Worm (Caenorhabditis elegans) whole organism, L1 larva: ENCODE measurements around the gene W04E12.3.

Source experiments
- C04F5.9 ChIP-seq: sonication (generic microtip); optimal IDR thresholded peaks from 2 replicates; lab custom pipeline; 2016; ENCODE audit warnings: missing genetic modification characterization, missing compliant biosample characterization
- C34B4.2 ChIP-seq: sonication (generic microtip); optimal IDR thresholded peaks from 2 replicates; lab custom pipeline; 2017; ENCODE audit warnings: mild to moderate bottlenecking, missing genetic modification characterization, missing compliant biosample characterization
- aly-2 ChIP-seq: fragments of 150-350 bp; optimal IDR thresholded peaks from 2 replicates; lab custom pipeline; 2014; ENCODE audit warnings: missing biosample characterization, missing genetic modification characterization
- ama-1 ChIP-seq: fragments of 150-350 bp; optimal IDR thresholded peaks from 2 replicates; lab custom pipeline; 2014
- ceh-82 ChIP-seq, 3 experiments: fragments of 150-350 bp in 1 of 3; sonication (generic microtip) in 2 of 3; optimal IDR thresholded peaks; 2 replicates each; lab custom pipeline; 2014 to 2017; ENCODE audit warnings: missing biosample characterization in 3 of 3, missing genetic modification characterization in 3 of 3
- ceh-90 ChIP-seq: sonication (generic microtip); optimal IDR thresholded peaks from 2 replicates; lab custom pipeline; 2016; ENCODE audit warnings: missing genetic modification characterization, missing compliant biosample characterization
- efl-1 ChIP-seq, 4 experiments: fragments of 150-350 bp; optimal IDR thresholded peaks in 3 of 4; peaks in 1 of 4; 1 replicate in 1 of 4; 2 replicates in 3 of 4; lab custom pipeline; 2014; ENCODE audit warnings: missing biosample characterization in 2 of 4, missing genetic modification characterization in 2 of 4, missing genetic modification reagents in 2 of 4
- efl-3 ChIP-seq: fragments of 200-800 bp; sonication (Bioruptor generic); optimal IDR thresholded peaks from 2 replicates; lab custom pipeline; 2018; ENCODE audit warnings: mild to moderate bottlenecking, missing genetic modification characterization, missing compliant biosample characterization
- fkh-4 ChIP-seq: sonication (generic microtip); optimal IDR thresholded peaks from 2 replicates; lab custom pipeline; 2016; ENCODE audit warnings: missing compliant biosample characterization, missing genetic modification characterization, borderline replicate concordance
- fkh-8 ChIP-seq: sonication (generic microtip); optimal IDR thresholded peaks from 2 replicates; lab custom pipeline; 2016; ENCODE audit warnings: mild to moderate bottlenecking, missing genetic modification characterization, missing compliant biosample characterization
- fos-1 ChIP-seq: fragments of 150-350 bp; optimal IDR thresholded peaks from 2 replicates; lab custom pipeline; 2014; ENCODE audit warnings: missing biosample characterization, missing genetic modification characterization
- grh-1 ChIP-seq: fragments of 200-800 bp; sonication (Bioruptor generic); IDR thresholded peaks from 2 replicates; pipeline ENCODE4 v1.3.6; 2022; ENCODE audit warnings: missing genetic modification reagents, missing genetic modification characterization, missing compliant biosample characterization
- hpl-2 ChIP-seq: fragments of 150-350 bp; optimal IDR thresholded peaks from 2 replicates; lab custom pipeline; 2014; ENCODE audit warnings: missing biosample characterization, missing genetic modification reagents, missing genetic modification characterization
- isw-1 ChIP-seq: fragments of 200-800 bp; sonication (Bioruptor generic); IDR thresholded peaks from 2 replicates; pipeline ENCODE4 v1.3.6; 2022; ENCODE audit warnings: missing genetic modification characterization, missing compliant biosample characterization
- lin-15B ChIP-seq: fragments of 150-350 bp; sonication (generic microtip); optimal IDR thresholded peaks from 3 replicates; lab custom pipeline; 2014; ENCODE audit warnings: missing biosample characterization, missing genetic modification characterization
- mef-2 ChIP-seq: fragments of 150-350 bp; optimal IDR thresholded peaks from 2 replicates; lab custom pipeline; 2014; ENCODE audit warnings: missing biosample characterization, missing genetic modification characterization
- nhr-11 ChIP-seq: fragments of 150-350 bp; optimal IDR thresholded peaks from 2 replicates; lab custom pipeline; 2014; ENCODE audit warnings: missing biosample characterization, missing genetic modification characterization
- nhr-20 ChIP-seq: sonication (generic microtip); optimal IDR thresholded peaks from 2 replicates; lab custom pipeline; 2016; ENCODE audit warnings: mild to moderate bottlenecking, missing genetic modification characterization, missing compliant biosample characterization
- nhr-237 ChIP-seq: fragments of 150-350 bp; optimal IDR thresholded peaks from 2 replicates; lab custom pipeline; 2014; ENCODE audit warnings: missing biosample characterization, missing genetic modification characterization
- nhr-71 ChIP-seq: sonication (generic microtip); optimal IDR thresholded peaks from 2 replicates; lab custom pipeline; 2016; ENCODE audit warnings: mild to moderate bottlenecking, missing genetic modification characterization, moderate library complexity, missing compliant biosample characterization
- nhr-84 ChIP-seq: sonication (generic microtip); optimal IDR thresholded peaks from 2 replicates; lab custom pipeline; 2017; ENCODE audit warnings: missing biosample characterization, missing genetic modification characterization
- nhr-85 ChIP-seq: sonication (generic microtip); peaks from one replicate; lab custom pipeline; 2016; ENCODE audit warnings: missing genetic modification characterization, inconsistent platforms, missing compliant biosample characterization
- nhr-90 ChIP-seq: sonication (generic microtip); optimal IDR thresholded peaks from 2 replicates; lab custom pipeline; 2016; ENCODE audit warnings: mild to moderate bottlenecking, missing genetic modification characterization, missing compliant biosample characterization; ENCODE audit not compliant: poor library complexity
- pag-3 ChIP-seq: sonication (generic microtip); optimal IDR thresholded peaks from 2 replicates; lab custom pipeline; 2017; ENCODE audit warnings: missing genetic modification characterization, mild to moderate bottlenecking, missing compliant biosample characterization, antibody characterized with exemption, borderline replicate concordance; ENCODE audit not compliant: insufficient read depth
- rnt-1 ChIP-seq: sonication (generic microtip); optimal IDR thresholded peaks from 2 replicates; lab custom pipeline; 2016; ENCODE audit warnings: mild to moderate bottlenecking, missing genetic modification characterization, moderate library complexity, missing compliant biosample characterization
- snpc-4 ChIP-seq: fragments of 150-350 bp; optimal IDR thresholded peaks from 2 replicates; lab custom pipeline; 2014; ENCODE audit warnings: missing biosample characterization, missing genetic modification characterization
- sptf-1 ChIP-seq: fragments of 150-350 bp; optimal IDR thresholded peaks from 2 replicates; lab custom pipeline; 2014; ENCODE audit warnings: missing biosample characterization, missing genetic modification characterization
- sup-37 ChIP-seq: fragments of 200-800 bp; sonication (Bioruptor generic); optimal IDR thresholded peaks from 2 replicates; lab custom pipeline; 2018; ENCODE audit warnings: mild to moderate bottlenecking, missing genetic modification characterization, missing compliant biosample characterization
- swsn-7 ChIP-seq: sonication (generic microtip); optimal IDR thresholded peaks from 2 replicates; lab custom pipeline; 2016; ENCODE audit warnings: missing genetic modification characterization, missing compliant biosample characterization
- tbx-2 ChIP-seq: sonication (generic microtip); optimal IDR thresholded peaks from 2 replicates; lab custom pipeline; 2016; ENCODE audit warnings: missing genetic modification characterization, missing compliant biosample characterization
- unc-130 ChIP-seq: fragments of 150-350 bp; optimal IDR thresholded peaks from 2 replicates; lab custom pipeline; 2017; ENCODE audit warnings: missing biosample characterization, missing genetic modification characterization, inconsistent platforms
- unc-30 ChIP-seq: sonication (generic microtip); optimal IDR thresholded peaks from 2 replicates; lab custom pipeline; 2017; ENCODE audit warnings: missing biosample characterization, missing genetic modification characterization
- unc-62 ChIP-seq: fragments of 150-350 bp; optimal IDR thresholded peaks from 2 replicates; lab custom pipeline; 2014; ENCODE audit warnings: missing biosample characterization, missing genetic modification reagents, missing genetic modification characterization
- unc-86 ChIP-seq: sonication (generic microtip); optimal IDR thresholded peaks from 2 replicates; lab custom pipeline; 2016; ENCODE audit warnings: missing genetic modification characterization, missing compliant biosample characterization
- vab-15 ChIP-seq: sonication (generic microtip); optimal IDR thresholded peaks from 2 replicates; lab custom pipeline; 2017; ENCODE audit warnings: missing genotype, mild to moderate bottlenecking, missing genetic modification characterization, missing compliant biosample characterization
- xbp-1 ChIP-seq: sonication (generic microtip); optimal IDR thresholded peaks from 2 replicates; lab custom pipeline; 2016; ENCODE audit warnings: missing genetic modification characterization, missing compliant biosample characterization

The W04E12.3 gene

ce11 chrV:19730280-19730679 lies 11.5 kb upstream of the W04E12.3 start, which contains the start of gene Y116F11A.1:
Y116F11A.1 (plus strand) TSS chrV:19730580.
- TF ChIP-seq pag-3 (tag; lab: Kevin White, UChicago), result no peak
- TF ChIP-seq vab-15, result no peak
- TF ChIP-seq nhr-90, result no peak
- no peak for TF ChIP-seq tbx-2 (tag; lab: Kevin White, UChicago)
- no peak for TF ChIP-seq isw-1 (GFP tag; lab: Robert Waterston, UW)
- no peak for TF ChIP-seq efl-3 (GFP tag; lab: Kevin White, UChicago)
- TF ChIP-seq fos-1 (tag; lab: Kevin White, UChicago), result no peak
- TF ChIP-seq snpc-4 (tag; lab: Kevin White, UChicago), result no peak
- no peak for TF ChIP-seq C04F5.9 (tag; lab: Kevin White, UChicago)

DNA sequence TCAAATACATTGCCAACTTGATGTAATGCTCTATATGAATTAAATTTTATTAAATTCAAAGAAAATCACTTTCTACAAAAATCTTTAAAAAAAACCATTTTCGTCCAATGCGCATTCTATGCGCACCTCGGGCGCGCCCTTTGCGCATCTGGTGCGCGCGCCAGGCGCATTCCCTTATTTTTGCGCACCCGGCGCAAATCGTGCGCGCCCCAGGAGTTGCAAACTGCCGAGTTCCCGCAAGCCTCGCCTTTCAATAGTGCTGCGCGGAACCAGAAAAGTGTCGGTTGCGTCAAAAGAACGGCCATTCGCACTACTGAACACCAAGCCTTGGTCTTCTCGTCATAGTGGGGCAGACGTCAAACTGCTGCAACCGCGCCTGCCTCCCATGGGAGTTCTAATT lies 8.0 kb upstream of the W04E12.3 start:
- TF ChIP-seq nhr-71 (tag; lab: Kevin White, UChicago) (no peak), efl-1 (optimal IDR thresholded peaks at IDR 0.05; lab: Kevin White, UChicago) (no peak), efl-1 (GFP tag; optimal IDR thresholded peaks at IDR 0.05 in 1 of 2; lab: Kevin White, UChicago) (peak in 1 of 2 experiments; percentile 6)

ce11 chrV:19737458-19737857 lies 4.3 kb upstream of the W04E12.3 start, which contains the start of gene W04E12.7:
W04E12.7 (minus strand) TSS chrV:19737558.
- TF ChIP-seq nhr-11 (tag; lab: Kevin White, UChicago) (no peak), hpl-2 (GFP tag; lab: Kevin White, UChicago) (no peak), unc-62 (GFP tag; lab: Kevin White, UChicago) (no peak), vab-15 (no peak), mef-2 (tag; lab: Kevin White, UChicago) (no peak), sup-37 (GFP tag; lab: Kevin White, UChicago) (no peak), xbp-1 (tag; lab: Kevin White, UChicago) (no peak), grh-1 (GFP tag; lab: Robert Waterston, UW) (no peak), aly-2 (tag; lab: Kevin White, UChicago) (no peak), C04F5.9 (tag; lab: Kevin White, UChicago) (no peak), isw-1 (GFP tag; lab: Robert Waterston, UW) (no peak), unc-30 (no peak), swsn-7 (no peak), tbx-2 (tag; lab: Kevin White, UChicago) (no peak), nhr-84 (tag; lab: Kevin White, UChicago) (no peak), unc-130 (tag; lab: Kevin White, UChicago) (no peak), nhr-237 (tag; lab: Kevin White, UChicago) (no peak), ama-1 (no peak), fkh-8 (tag; lab: Kevin White, UChicago) (no peak)

DNA sequence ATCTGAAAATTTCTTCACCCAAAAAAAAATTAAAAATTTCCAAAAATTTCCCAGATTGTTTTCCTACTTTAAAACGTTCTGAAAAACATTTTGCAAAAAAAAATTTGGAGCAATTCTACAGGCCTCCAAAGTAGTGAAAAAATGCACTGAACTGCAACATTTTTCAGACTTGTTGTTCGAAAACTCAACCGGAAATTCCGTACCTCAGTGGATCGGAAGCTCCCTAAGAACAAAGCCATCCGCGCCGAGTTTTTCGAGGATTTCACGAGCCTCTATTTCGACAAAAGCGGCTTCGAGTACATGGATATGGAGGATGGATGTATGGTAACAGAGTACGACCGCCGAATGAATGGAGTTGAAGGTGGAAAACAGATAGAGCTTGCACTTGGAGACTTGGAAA lies 3.6 kb upstream of the W04E12.3 start, which contains the start of gene fbxa-131:
TSS of gene fbxa-131 (plus strand) at position 301 of the 400 bp plus-strand sequence.
- TF ChIP-seq nhr-237 (tag; lab: Kevin White, UChicago) (no peak), grh-1 (GFP tag; lab: Robert Waterston, UW) (no peak), swsn-7 (no peak), unc-86 (tag; lab: Kevin White, UChicago) (no peak)

DNA sequence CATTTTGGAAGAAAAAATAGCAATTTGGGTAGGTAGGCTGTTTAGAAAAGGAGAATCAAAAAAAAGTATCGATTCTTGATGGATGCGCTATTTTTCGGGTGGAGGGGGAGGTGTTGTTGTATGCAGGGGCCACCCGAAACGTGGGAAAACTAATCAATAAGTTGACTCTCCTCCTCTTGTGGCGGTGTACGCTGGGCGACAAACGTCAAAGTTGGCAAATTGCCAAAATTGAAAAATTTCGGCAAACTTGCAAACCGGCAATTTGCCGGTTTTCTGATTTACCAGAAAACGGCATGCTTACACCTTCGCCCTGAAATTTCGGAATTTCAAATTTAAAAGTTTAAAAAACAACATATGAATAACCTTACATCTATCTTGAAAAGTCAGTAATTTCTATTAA lies 717 bp upstream of the W04E12.3 start, which contains the start of gene W04E12.2:
TSS of gene W04E12.2 (minus strand) at position 101 of the 400 bp plus-strand sequence.
- TF ChIP-seq snpc-4 (tag; lab: Kevin White, UChicago) (no peak), nhr-85 (tag; lab: Kevin White, UChicago) (no peak), fos-1 (tag; lab: Kevin White, UChicago) (no peak), C34B4.2 (tag; lab: Kevin White, UChicago) (no peak), rnt-1 (tag; lab: Kevin White, UChicago) (no peak), nhr-20 (tag; lab: Kevin White, UChicago) (no peak), ceh-82 (tag; optimal IDR thresholded peaks at IDR 0.05; lab: Kevin White, UChicago) (no peak), ceh-90 (no peak), lin-15B (tag; lab: Kevin White, UChicago) (no peak), fkh-8 (tag; lab: Kevin White, UChicago) (no peak), fkh-4 (tag; lab: Kevin White, UChicago) (no peak), sptf-1 (tag; lab: Kevin White, UChicago) (no peak)
